Worm (Caenorhabditis elegans) whole organism, young adult: ENCODE results near the gene fbxa-98.

Experiments
- B0261.1 ChIP-seq: sonication (generic microtip); optimal IDR thresholded peaks from 2 replicates; lab custom pipeline; 2016; ENCODE audit warnings: mild to moderate bottlenecking, missing genetic modification characterization, moderate library complexity, missing compliant biosample characterization
- B0336.3 ChIP-seq: fragments of 200-800 bp; sonication (Bioruptor generic); IDR thresholded peaks from 2 replicates; pipeline ENCODE4 v1.3.6; 2022; ENCODE audit warnings: missing genetic modification characterization, missing compliant biosample characterization
- C06A6.2 ChIP-seq: fragments of 200-800 bp; sonication (Bioruptor generic); conservative IDR thresholded peaks from 2 replicates; pipeline ENCODE4 v1.3.6; 2022; ENCODE audit warnings: missing genetic modification characterization, missing compliant biosample characterization
- F23B12.7 ChIP-seq: sonication (generic microtip); optimal IDR thresholded peaks from 2 replicates; lab custom pipeline; 2017; ENCODE audit warnings: missing genetic modification characterization, mild to moderate bottlenecking, missing compliant biosample characterization, antibody characterized with exemption, moderate library complexity; ENCODE audit not compliant: insufficient read depth
- F57A8.1 ChIP-seq: fragments of 200-800 bp; sonication (Bioruptor generic); optimal IDR thresholded peaks from 2 replicates; lab custom pipeline; 2018; ENCODE audit warnings: mild to moderate bottlenecking, missing genetic modification characterization, moderate library complexity, missing compliant biosample characterization
- F57C9.4 ChIP-seq: sonication (generic microtip); optimal IDR thresholded peaks from 2 replicates; lab custom pipeline; 2017; ENCODE audit warnings: mild to moderate bottlenecking, missing genetic modification characterization, missing compliant biosample characterization
- T07F8.4 ChIP-seq: sonication (generic microtip); optimal IDR thresholded peaks from 2 replicates; lab custom pipeline; 2016; ENCODE audit warnings: mild to moderate bottlenecking, missing genetic modification characterization, moderate library complexity, missing compliant biosample characterization
- akir-1 ChIP-seq: fragments of 200-800 bp; sonication (Bioruptor generic); optimal IDR thresholded peaks from 2 replicates; lab custom pipeline; 2018; ENCODE audit warnings: mild to moderate bottlenecking, missing genetic modification characterization, moderate library complexity, missing compliant biosample characterization
- atf-7 ChIP-seq: sonication (generic microtip); optimal IDR thresholded peaks from 2 replicates; lab custom pipeline; 2017; ENCODE audit warnings: mild to moderate bottlenecking, missing genetic modification characterization, missing compliant biosample characterization
- cebp-1 ChIP-seq, 2 experiments: fragments of 200-800 bp in 1 of 2; sonication (Bioruptor generic) in 1 of 2; sonication (generic microtip) in 1 of 2; IDR thresholded peaks in 1 of 2; optimal IDR thresholded peaks in 1 of 2; 2 replicates each; pipeline versions ENCODE4 v1.3.6 to Lab custom; 2017 to 2022; ENCODE audit warnings: missing compliant biosample characterization in 2 of 2, missing genetic modification characterization in 2 of 2, mild to moderate bottlenecking in 1 of 2, missing genetic modification reagents in 1 of 2, moderate library complexity in 1 of 2
- ceh-100 ChIP-seq: fragments of 200-800 bp; sonication (Bioruptor generic); IDR thresholded peaks from 2 replicates; pipeline ENCODE4 v1.3.6; 2022; ENCODE audit warnings: missing genetic modification reagents, missing genetic modification characterization, missing compliant biosample characterization
- ceh-40 ChIP-seq: fragments of 200-800 bp; sonication (Bioruptor generic); IDR thresholded peaks from 2 replicates; pipeline ENCODE4 v1.3.6; 2022; ENCODE audit warnings: missing genetic modification characterization, missing compliant biosample characterization
- ceh-91 ChIP-seq: fragments of 200-800 bp; sonication (Bioruptor generic); IDR thresholded peaks from 2 replicates; pipeline ENCODE4 v1.3.6; 2022; ENCODE audit warnings: missing genetic modification reagents, missing genetic modification characterization, missing compliant biosample characterization
- dpff-1 ChIP-seq: sonication (generic microtip); optimal IDR thresholded peaks from 2 replicates; lab custom pipeline; 2017; ENCODE audit warnings: mild to moderate bottlenecking, missing genetic modification characterization, missing compliant biosample characterization
- egl-44 ChIP-seq: fragments of 200-800 bp; sonication (Bioruptor generic); IDR thresholded peaks from 2 replicates; pipeline ENCODE4 v1.3.6; 2022; ENCODE audit warnings: missing genetic modification reagents, missing genetic modification characterization, missing compliant biosample characterization
- ekl-4 ChIP-seq: fragments of 200-800 bp; sonication (Bioruptor generic); IDR thresholded peaks from 2 replicates; pipeline ENCODE4 v1.3.6; 2022; ENCODE audit warnings: missing genetic modification reagents, missing genetic modification characterization, missing compliant biosample characterization
- hrde-1 ChIP-seq: sonication (generic microtip); optimal IDR thresholded peaks from 2 replicates; lab custom pipeline; 2016; ENCODE audit warnings: missing genetic modification characterization, mild to moderate bottlenecking, missing compliant biosample characterization, moderate library complexity, missing genotype, missing genetic modification reagents, borderline replicate concordance
- lag-1 ChIP-seq: fragments of 200-800 bp; sonication (Bioruptor generic); IDR thresholded peaks from 2 replicates; pipeline ENCODE4 v1.3.6; 2022; ENCODE audit warnings: missing genetic modification reagents, missing genetic modification characterization, missing compliant biosample characterization
- let-526 ChIP-seq: fragments of 200-800 bp; sonication (Bioruptor generic); IDR thresholded peaks from 2 replicates; pipeline ENCODE4 v1.3.6; 2022; ENCODE audit warnings: missing genetic modification reagents, missing genetic modification characterization, missing compliant biosample characterization
- lin-54 ChIP-seq: fragments of 200-800 bp; sonication (Bioruptor generic); optimal IDR thresholded peaks from 2 replicates; lab custom pipeline; 2018; ENCODE audit warnings: mild to moderate bottlenecking, missing genetic modification characterization, missing compliant biosample characterization
- lsl-1 ChIP-seq: fragments of 200-800 bp; sonication (Bioruptor generic); optimal IDR thresholded peaks from 2 replicates; lab custom pipeline; 2018; ENCODE audit warnings: mild to moderate bottlenecking, missing genetic modification characterization, moderate library complexity, missing compliant biosample characterization
- madf-6 ChIP-seq: fragments of 200-800 bp; sonication (Bioruptor generic); IDR thresholded peaks from 2 replicates; pipeline ENCODE4 v1.3.6; 2022; ENCODE audit warnings: missing genetic modification reagents, missing genetic modification characterization, missing compliant biosample characterization
- mcd-1 ChIP-seq: fragments of 200-800 bp; sonication (Bioruptor generic); IDR thresholded peaks from 2 replicates; pipeline ENCODE4 v1.3.6; 2022; ENCODE audit warnings: missing genetic modification reagents, missing genetic modification characterization, missing compliant biosample characterization
- nfya-1 ChIP-seq: sonication (generic microtip); optimal IDR thresholded peaks from 2 replicates; lab custom pipeline; 2017; ENCODE audit warnings: antibody characterized with exemption, missing compliant biosample characterization, missing genetic modification characterization, borderline replicate concordance; ENCODE audit not compliant: insufficient read depth
- nfya-2 ChIP-seq: fragments of 200-800 bp; sonication (Bioruptor generic); IDR thresholded peaks from 2 replicates; pipeline ENCODE4 v1.3.6; 2022; ENCODE audit warnings: missing genetic modification reagents, missing genetic modification characterization, missing compliant biosample characterization
- nfyb-1 ChIP-seq: fragments of 200-800 bp; sonication (Bioruptor generic); IDR thresholded peaks from 2 replicates; pipeline ENCODE4 v1.3.6; 2022; ENCODE audit warnings: missing genetic modification reagents, missing genetic modification characterization, missing compliant biosample characterization
- nhr-27 ChIP-seq: fragments of 200-800 bp; sonication (Bioruptor generic); optimal IDR thresholded peaks from 2 replicates; lab custom pipeline; 2018; ENCODE audit warnings: mild to moderate bottlenecking, missing genetic modification characterization, moderate library complexity, missing compliant biosample characterization
- nhr-80 ChIP-seq: sonication (generic microtip); optimal IDR thresholded peaks from 2 replicates; lab custom pipeline; 2016; ENCODE audit warnings: missing genetic modification characterization, missing compliant biosample characterization
- nhr-90 ChIP-seq: sonication (generic microtip); optimal IDR thresholded peaks from 2 replicates; lab custom pipeline; 2016; ENCODE audit warnings: missing genotype, mild to moderate bottlenecking, missing genetic modification characterization, missing compliant biosample characterization
- pha-4 ChIP-seq: fragments of 150-350 bp; sonication (generic microtip); optimal IDR thresholded peaks from 2 replicates; lab custom pipeline; 2014; ENCODE audit warnings: missing biosample characterization, missing genetic modification reagents, missing genetic modification characterization
- rcor-1 ChIP-seq: fragments of 200-800 bp; sonication (Bioruptor generic); IDR thresholded peaks from 2 replicates; pipeline ENCODE4 v1.3.6; 2022; ENCODE audit warnings: missing genetic modification reagents, missing genetic modification characterization, missing compliant biosample characterization
- rec-8 ChIP-seq, 2 experiments: sonication (generic microtip); optimal IDR thresholded peaks; 2 replicates each; lab custom pipeline; 2016; ENCODE audit warnings: mild to moderate bottlenecking in 2 of 2, missing genetic modification characterization in 2 of 2, missing genetic modification reagents in 2 of 2, missing genotype in 2 of 2, missing biosample characterization in 1 of 2, missing compliant biosample characterization in 1 of 2, moderate library complexity in 1 of 2
- rpc-1 ChIP-seq, 2 experiments: fragments of 150-350 bp in 1 of 2; sonication (generic microtip) in 1 of 2; optimal IDR thresholded peaks; 2 replicates each; lab custom pipeline; 2014 to 2018; ENCODE audit warnings: missing biosample characterization in 1 of 2, missing genetic modification characterization in 1 of 2, missing genetic modification reagents in 1 of 2, missing genotype in 1 of 2
- sdz-38 ChIP-seq: sonication (generic microtip); optimal IDR thresholded peaks from 2 replicates; lab custom pipeline; 2016; ENCODE audit warnings: missing genotype, missing genetic modification characterization, missing compliant biosample characterization
- snpc-4 ChIP-seq, 5 experiments: fragments of 150-350 bp in 1 of 5; sonication (generic microtip) in 4 of 5; optimal IDR thresholded peaks; 2 replicates each; lab custom pipeline; 2014 to 2018; ENCODE audit warnings: missing genetic modification characterization in 5 of 5, missing biosample characterization in 3 of 5, antibody characterized with exemption in 2 of 5, mild to moderate bottlenecking in 2 of 5, missing compliant biosample characterization in 2 of 5, missing genotype in 2 of 5, moderate library complexity in 2 of 5, missing genetic modification reagents in 1 of 5
- sptf-2 ChIP-seq: fragments of 200-800 bp; sonication (Bioruptor generic); optimal IDR thresholded peaks from 2 replicates; lab custom pipeline; 2018; ENCODE audit warnings: mild to moderate bottlenecking, missing genetic modification characterization, missing compliant biosample characterization
- tbp1 ChIP-seq: fragments of 200-800 bp; sonication (Bioruptor generic); optimal IDR thresholded peaks from 2 replicates; lab custom pipeline; 2018; ENCODE audit warnings: mild to moderate bottlenecking, missing genetic modification characterization, missing compliant biosample characterization
- zfh-2 ChIP-seq: fragments of 200-800 bp; sonication (Bioruptor generic); conservative IDR thresholded peaks from 2 replicates; pipeline ENCODE4 v1.3.6; 2022; ENCODE audit warnings: missing genetic modification reagents, missing genetic modification characterization, missing compliant biosample characterization
- ztf-22 ChIP-seq: fragments of 200-800 bp; sonication (Bioruptor generic); optimal IDR thresholded peaks from 2 replicates; lab custom pipeline; 2018; ENCODE audit warnings: mild to moderate bottlenecking, missing genetic modification characterization, moderate library complexity, missing compliant biosample characterization
- ztf-26 ChIP-seq: sonication (generic microtip); optimal IDR thresholded peaks from 2 replicates; lab custom pipeline; 2017; ENCODE audit warnings: missing genetic modification characterization, missing compliant biosample characterization
- ztf-28 ChIP-seq: fragments of 200-800 bp; sonication (Bioruptor generic); IDR thresholded peaks from 2 replicates; pipeline ENCODE4 v1.3.6; 2022; ENCODE audit warnings: missing genetic modification reagents, missing genetic modification characterization, missing compliant biosample characterization

The fbxa-98 gene

DNA sequence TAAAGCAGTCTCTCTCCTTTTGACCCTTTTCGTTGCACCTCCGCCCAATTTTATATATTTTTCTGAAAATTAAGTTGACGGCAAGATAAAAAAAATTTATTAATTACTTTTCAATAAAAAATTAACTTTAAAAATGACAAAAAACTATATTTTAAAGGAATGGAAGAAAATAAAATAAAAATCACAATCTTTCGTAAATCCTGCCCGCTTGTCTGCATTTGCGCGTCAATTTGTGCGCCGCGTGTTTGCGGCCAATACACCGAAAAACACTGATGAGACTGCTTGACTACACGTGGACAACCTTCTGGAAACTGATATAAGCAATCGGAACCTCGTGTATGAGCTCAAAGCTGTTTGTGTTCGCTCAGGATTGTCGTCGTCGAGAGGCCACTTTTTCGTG is 3.8 kb downstream of the fbxa-98 start, which contains the start of gene C08F11.7:
Gene C08F11.7 (plus strand): TSS at position 301 of the 400 bp plus-strand sequence.
- TF ChIP-seq snpc-4 (GFP tag; optimal IDR thresholded peaks at IDR 0.05; lab: Kevin White, UChicago) (no peak), snpc-4 (tag; optimal IDR thresholded peaks at IDR 0.05; lab: Kevin White, UChicago) (peak in 1 of 4 experiments; percentile 68), tbp1 (no peak)

DNA sequence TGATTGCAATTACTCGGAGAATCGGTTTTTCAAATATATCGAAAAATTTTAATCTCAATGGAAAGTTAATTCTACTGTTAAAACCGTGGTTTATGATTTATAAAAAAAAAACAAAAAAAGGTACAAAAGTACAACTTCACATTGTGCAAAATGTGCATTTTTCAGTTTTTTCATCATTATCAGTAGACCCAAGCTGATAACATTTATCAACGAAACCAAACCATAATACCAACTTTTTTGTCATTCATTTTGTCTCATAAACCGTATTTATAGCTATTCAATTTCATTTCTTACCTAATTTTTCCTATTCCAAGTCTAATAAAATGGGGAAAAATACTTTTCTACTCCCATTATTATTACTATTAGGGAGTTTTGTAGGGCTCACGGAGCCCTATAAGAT is 5.8 kb downstream of the fbxa-98 start, which contains the start of gene ugt-22:
Gene ugt-22 (plus strand): TSS at position 234 of the 400 bp plus-strand sequence.
- no peak for TF ChIP-seq let-526 (GFP tag; lab: Robert Waterston, UW)
- TF ChIP-seq nhr-80, result peak; percentile 50

DNA sequence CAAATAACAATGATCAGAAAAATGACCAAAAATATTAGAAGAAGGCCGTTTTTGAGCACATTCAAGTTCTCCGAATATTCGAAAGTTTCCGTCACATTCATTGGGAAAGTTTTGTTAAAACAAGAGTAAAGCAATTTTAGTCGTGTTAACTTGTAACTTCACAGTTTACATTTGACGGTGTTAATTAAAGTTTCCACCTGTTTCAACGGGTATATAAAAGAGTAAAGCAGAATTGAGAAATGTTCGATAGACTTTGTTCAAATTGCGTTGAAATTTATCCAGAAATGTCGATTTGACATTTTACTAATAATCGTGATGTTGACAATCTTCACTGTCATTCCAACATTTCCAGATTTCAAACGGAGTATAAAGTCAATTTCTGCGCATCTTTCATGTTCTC is 12.6 kb downstream of the fbxa-98 start, which contains the start of gene srz-29:
Gene srz-29 (minus strand): TSS at position 101 of the 400 bp plus-strand sequence.
- TF ChIP-seq T07F8.4 (tag; lab: Kevin White, UChicago) (no peak), zfh-2 (GFP tag; lab: Robert Waterston, UW) (no peak), ztf-28 (no peak), lag-1 (GFP tag; lab: Robert Waterston, UW) (no peak), rec-8 (tag; optimal IDR thresholded peaks at IDR 0.05; lab: Kevin White, UChicago) (no peak), rpc-1 (optimal IDR thresholded peaks at IDR 0.05; lab: Kevin White, UChicago) (no peak), rpc-1 (tag; optimal IDR thresholded peaks at IDR 0.05; lab: Kevin White, UChicago) (no peak), sdz-38 (tag; lab: Kevin White, UChicago) (no peak), B0261.1 (tag; lab: Kevin White, UChicago) (no peak), nfya-2 (GFP tag; lab: Robert Waterston, UW) (no peak), pha-4 (no peak), ceh-40 (no peak), F57A8.1 (GFP tag; lab: Kevin White, UChicago) (no peak), sptf-2 (GFP tag; lab: Kevin White, UChicago) (no peak), ceh-100 (no peak), mcd-1 (GFP tag; lab: Robert Waterston, UW) (no peak), C06A6.2 (no peak), B0336.3 (GFP tag; lab: Robert Waterston, UW) (no peak)

DNA sequence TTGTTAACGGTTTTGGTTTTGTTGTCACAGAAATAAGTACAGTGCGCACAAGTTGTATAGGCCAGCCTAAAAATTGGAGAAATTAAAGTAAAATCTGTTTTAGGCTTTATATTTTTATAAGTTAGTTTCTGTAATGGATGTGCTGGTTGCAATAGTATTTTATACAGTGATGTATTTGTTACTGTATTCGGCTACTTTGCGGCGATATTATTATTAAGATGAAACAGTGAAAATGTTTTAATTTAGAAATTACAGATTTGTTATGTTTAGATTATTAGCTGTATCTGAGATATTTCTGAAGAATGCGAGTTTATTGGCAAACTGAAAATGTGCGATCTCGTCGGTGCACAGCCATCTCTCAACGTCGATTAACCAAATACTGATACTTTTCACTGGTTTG is 14.4 kb downstream of the fbxa-98 start, which contains the start of gene ule-4:
Gene ule-4 (minus strand): TSS at position 101 of the 400 bp plus-strand sequence.
- no peak for TF ChIP-seq nfyb-1 (GFP tag; lab: Robert Waterston, UW)
- TF ChIP-seq egl-44 (GFP tag; lab: Robert Waterston, UW), result no peak
- no peak for TF ChIP-seq akir-1 (GFP tag; lab: Kevin White, UChicago)
- no peak for TF ChIP-seq cebp-1 (GFP tag; IDR thresholded peaks at IDR 0.05; lab: Robert Waterston, UW)
- TF ChIP-seq cebp-1 (tag; optimal IDR thresholded peaks at IDR 0.05; lab: Kevin White, UChicago), result no peak

DNA sequence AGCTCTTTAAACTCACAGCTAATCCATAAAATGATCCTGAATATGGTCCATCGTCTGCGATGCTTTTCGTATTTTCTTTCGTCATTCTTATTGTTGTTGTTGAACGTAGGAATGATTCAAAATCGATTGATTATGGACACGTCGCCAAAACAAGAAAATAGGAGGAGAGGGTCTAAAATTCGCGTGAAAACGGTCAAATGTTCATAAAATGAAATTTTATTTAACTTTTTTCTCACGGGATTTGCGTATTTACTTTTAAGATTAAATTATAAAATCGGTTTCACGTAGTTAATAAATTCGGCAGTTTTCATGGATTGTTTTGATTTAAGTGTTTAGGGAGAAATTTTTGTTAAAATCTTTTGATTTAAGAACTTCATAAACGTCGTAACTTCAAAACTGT is 15.9 kb downstream of the fbxa-98 start, which contains the start of gene C08F11.10:
Gene C08F11.10 (minus strand): TSS at position 101 of the 400 bp plus-strand sequence.
- TF ChIP-seq lsl-1 (GFP tag; lab: Kevin White, UChicago) (no peak), rcor-1 (GFP tag; lab: Robert Waterston, UW) (no peak), atf-7 (no peak), dpff-1 (tag; lab: Kevin White, UChicago) (no peak), F57C9.4 (no peak), rec-8 (tag; optimal IDR thresholded peaks at IDR 0.05; lab: Kevin White, UChicago) (no peak), F23B12.7 (tag; lab: Kevin White, UChicago) (no peak), lin-54 (GFP tag; lab: Kevin White, UChicago) (no peak), hrde-1 (no peak), ztf-26 (tag; lab: Kevin White, UChicago) (no peak), ztf-22 (GFP tag; lab: Kevin White, UChicago) (no peak), ceh-91 (GFP tag; lab: Robert Waterston, UW) (no peak), madf-6 (no peak), ekl-4 (no peak), nhr-90 (tag; lab: Kevin White, UChicago) (no peak), nhr-27 (tag; lab: Kevin White, UChicago) (no peak), nfya-1 (no peak)
